Worm (Caenorhabditis elegans) whole organism, late embryonic: Measurements from ENCODE around the gene acdh-10.

ENCODE experiments used
- ceh-24 ChIP-seq: sonication (generic microtip); optimal IDR thresholded peaks from 2 replicates; lab custom pipeline; 2016; ENCODE audit warnings: mild to moderate bottlenecking, missing genetic modification characterization, missing compliant biosample characterization
- ceh-48 ChIP-seq: sonication (generic microtip); optimal IDR thresholded peaks from 2 replicates; lab custom pipeline; 2016; ENCODE audit warnings: missing genetic modification characterization, inconsistent platforms, missing compliant biosample characterization
- hlh-30 ChIP-seq: sonication (generic microtip); optimal IDR thresholded peaks from 2 replicates; lab custom pipeline; 2017; ENCODE audit warnings: antibody characterized with exemption, missing genetic modification characterization, missing compliant biosample characterization; ENCODE audit not compliant: insufficient read depth
- hlh-6 ChIP-seq: sonication (generic microtip); optimal IDR thresholded peaks from 2 replicates; lab custom pipeline; 2016; ENCODE audit warnings: missing genotype, missing genetic modification characterization, missing compliant biosample characterization
- hlh-8 ChIP-seq: sonication (generic microtip); optimal IDR thresholded peaks from 2 replicates; lab custom pipeline; 2016; ENCODE audit warnings: missing genotype, missing genetic modification characterization, missing compliant biosample characterization
- nhr-11 ChIP-seq: fragments of 150-350 bp; optimal IDR thresholded peaks from 2 replicates; lab custom pipeline; 2014; ENCODE audit warnings: missing biosample characterization, missing genetic modification characterization
- pag-3 ChIP-seq: sonication (generic microtip); optimal IDR thresholded peaks from 2 replicates; lab custom pipeline; 2016; ENCODE audit warnings: missing compliant biosample characterization, missing genetic modification characterization, borderline replicate concordance
- pha-4 ChIP-seq: fragments of 150-350 bp; optimal IDR thresholded peaks from 2 replicates; lab custom pipeline; 2018; ENCODE audit warnings: missing biosample characterization, missing genetic modification reagents, missing genetic modification characterization
- ref-2 ChIP-seq: sonication (generic microtip); optimal IDR thresholded peaks from 2 replicates; lab custom pipeline; 2016; ENCODE audit warnings: missing genetic modification characterization, missing compliant biosample characterization
- unc-42 ChIP-seq: sonication (generic microtip); optimal IDR thresholded peaks from 2 replicates; lab custom pipeline; 2016; ENCODE audit warnings: missing genotype, missing genetic modification characterization, missing compliant biosample characterization

DNA sequence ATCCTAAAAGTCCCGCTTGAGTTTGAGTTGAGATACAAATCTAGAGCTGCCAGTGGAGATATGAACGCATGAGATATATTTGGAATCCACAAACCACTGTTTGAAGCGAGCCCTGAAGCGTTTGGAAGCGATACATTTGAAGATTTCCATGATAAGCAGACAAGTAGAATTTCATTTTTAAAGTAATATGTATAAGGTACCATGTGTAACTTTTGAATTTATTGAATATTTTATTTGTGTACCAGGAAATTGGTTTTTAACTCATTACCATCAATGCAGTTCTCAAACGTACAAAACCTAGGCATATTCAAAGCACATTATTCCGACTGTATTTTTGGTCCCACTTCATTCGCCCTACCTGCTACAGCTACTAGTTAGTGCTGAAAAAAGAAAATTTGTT is 36.5 kb downstream of the acdh-10 start, which contains the start of gene B0302.2:
- TF ChIP-seq nhr-11 (tag; lab: Kevin White, UChicago) (no peak), pha-4 (tag; lab: Kevin White, UChicago) (no peak), hlh-30 (tag; lab: Kevin White, UChicago) (no peak), unc-42 (tag; lab: Kevin White, UChicago) (no peak), pag-3 (tag; lab: Kevin White, UChicago) (no peak), ceh-24 (tag; lab: Kevin White, UChicago) (no peak), ref-2 (tag; lab: Kevin White, UChicago) (no peak), hlh-6 (tag; lab: Kevin White, UChicago) (no peak), ceh-48 (tag; lab: Kevin White, UChicago) (no peak), hlh-8 (no peak)
